Worm (Caenorhabditis elegans): ENCODE results near the gene ptr-20.

DNA sequence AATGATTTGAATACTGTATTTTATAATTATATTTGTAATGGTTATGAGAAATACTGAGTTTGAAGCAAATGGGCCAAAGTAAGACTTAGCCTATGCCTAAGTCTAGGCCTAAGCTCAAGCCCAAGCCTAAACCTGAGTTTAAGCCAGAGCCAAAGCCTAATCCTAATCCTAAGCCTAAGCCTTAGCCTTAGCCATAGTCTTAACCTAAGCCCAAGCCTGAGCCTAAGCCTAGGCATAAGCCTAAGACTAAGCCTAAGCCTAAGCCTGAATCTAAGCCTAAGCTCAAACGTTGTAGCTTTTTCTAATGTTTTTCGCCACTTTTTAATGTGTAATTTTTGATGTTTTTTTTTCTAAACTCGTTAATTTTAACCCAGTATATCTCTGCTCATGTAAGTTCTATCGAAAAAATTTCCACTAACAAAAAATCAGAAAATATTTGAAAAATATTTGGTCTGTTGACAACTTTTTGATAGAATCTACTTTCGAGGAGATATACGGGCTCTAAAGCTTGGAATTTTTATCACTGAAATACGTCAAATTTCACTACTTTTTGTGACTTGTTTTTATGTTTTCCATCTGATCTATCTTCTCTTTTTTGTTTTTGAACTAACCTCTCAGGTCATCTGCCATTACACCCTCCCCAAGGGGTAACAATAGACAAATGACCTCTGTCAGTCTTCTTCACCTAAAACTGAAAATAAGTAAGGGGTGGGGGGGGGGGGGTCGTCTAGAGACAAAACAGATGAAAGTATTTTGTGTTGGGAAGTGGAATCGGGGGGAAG lies 46.3 kb downstream of the ptr-20 start:
- no peak for TF ChIP-seq bed-3 (GFP tag; optimal IDR thresholded peaks at IDR 0.05)
- TF ChIP-seq elt-3 (tag; optimal IDR thresholded peaks at IDR 0.05): no peak
- no peak for TF ChIP-seq unc-62 (GFP tag; optimal IDR thresholded peaks at IDR 0.05)
- TF ChIP-seq mab-5 (tag; optimal IDR thresholded peaks at IDR 0.05): no peak
- no peak for TF ChIP-seq nhr-237 (tag; optimal IDR thresholded peaks at IDR 0.05)
- no peak for TF ChIP-seq ztf-11 (tag; optimal IDR thresholded peaks at IDR 0.05)
- no peak for TF ChIP-seq mep-1 (tag; optimal IDR thresholded peaks at IDR 0.05)

All from whole organism, mixed stage, embryonic.